Fruit fly (Drosophila melanogaster): ENCODE results near the gene CG32240.

Gene CG32240

DNA sequence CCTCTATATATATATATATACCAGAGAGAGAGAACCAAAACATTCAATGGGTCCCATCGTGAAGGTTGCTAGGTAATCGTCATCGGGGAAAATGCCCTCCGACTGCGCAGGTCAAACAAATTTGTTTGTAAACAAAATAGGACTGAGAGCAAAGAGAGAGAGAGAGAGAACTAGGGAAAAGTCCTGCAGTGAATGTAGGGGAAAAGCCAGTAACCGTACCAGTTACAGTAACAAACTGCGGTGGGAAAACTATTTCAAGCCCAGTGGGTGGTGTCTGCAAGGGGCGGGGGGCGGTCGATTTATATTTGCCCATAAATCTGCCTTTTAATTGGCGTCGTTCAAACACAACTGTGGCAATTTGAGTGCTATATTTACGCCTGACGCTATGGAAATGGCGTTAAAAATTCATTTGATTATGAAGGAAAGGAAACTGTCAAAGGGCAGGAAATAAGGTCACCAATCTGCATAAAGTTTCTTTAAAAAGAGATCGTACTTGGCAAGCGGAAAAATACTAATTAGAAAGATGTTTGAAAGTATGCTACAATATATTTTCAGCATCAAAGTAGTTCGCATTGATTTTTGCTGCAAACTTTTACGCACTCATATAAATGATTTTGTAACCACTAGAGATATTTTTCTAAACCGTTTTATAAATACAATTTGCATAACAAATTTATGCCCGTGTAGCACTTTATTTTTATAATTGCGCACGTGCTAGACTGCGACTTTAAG, 28.6 kb upstream of the CG32240 start:
- TF ChIP-seq Vsx2 (GFP tag; optimal IDR thresholded peaks at IDR 0.05; ENCODE audit: partially characterized antibody) (no peak), Hr83 (GFP tag; optimal IDR thresholded peaks at IDR 0.05; ENCODE audit: poor library complexity, severe bottlenecking) (no peak), pan (optimal IDR thresholded peaks at IDR 0.05) (no peak), h (GFP tag; optimal IDR thresholded peaks at IDR 0.05) (no peak), Sp1 (GFP tag; optimal IDR thresholded peaks at IDR 0.05) (no peak), Dfd (GFP tag; optimal IDR thresholded peaks at IDR 0.05) (no peak), Mio (GFP tag; optimal IDR thresholded peaks at IDR 0.05) (no peak), HLH106 (tag; optimal IDR thresholded peaks at IDR 0.05) (no peak), lola (GFP tag; optimal IDR thresholded peaks at IDR 0.05) (no peak), usp (GFP tag; optimal IDR thresholded peaks at IDR 0.05) (no peak), Abd-B (GFP tag; optimal IDR thresholded peaks at IDR 0.05) (no peak), CG32264 (GFP tag; optimal IDR thresholded peaks at IDR 0.05) (no peak), woc (GFP tag; optimal IDR thresholded peaks at IDR 0.05) (no peak), N (GFP tag; optimal IDR thresholded peaks at IDR 0.05) (no peak), foxo (GFP tag; optimal IDR thresholded peaks at IDR 0.05) (no peak), sage (GFP tag; optimal IDR thresholded peaks at IDR 0.05) (no peak), fru (GFP tag; optimal IDR thresholded peaks at IDR 0.05) (no peak), brk (GFP tag; optimal IDR thresholded peaks at IDR 0.05) (no peak), Dif (GFP tag; optimal IDR thresholded peaks at IDR 0.05; ENCODE audit: partially characterized antibody) (no peak)

DNA sequence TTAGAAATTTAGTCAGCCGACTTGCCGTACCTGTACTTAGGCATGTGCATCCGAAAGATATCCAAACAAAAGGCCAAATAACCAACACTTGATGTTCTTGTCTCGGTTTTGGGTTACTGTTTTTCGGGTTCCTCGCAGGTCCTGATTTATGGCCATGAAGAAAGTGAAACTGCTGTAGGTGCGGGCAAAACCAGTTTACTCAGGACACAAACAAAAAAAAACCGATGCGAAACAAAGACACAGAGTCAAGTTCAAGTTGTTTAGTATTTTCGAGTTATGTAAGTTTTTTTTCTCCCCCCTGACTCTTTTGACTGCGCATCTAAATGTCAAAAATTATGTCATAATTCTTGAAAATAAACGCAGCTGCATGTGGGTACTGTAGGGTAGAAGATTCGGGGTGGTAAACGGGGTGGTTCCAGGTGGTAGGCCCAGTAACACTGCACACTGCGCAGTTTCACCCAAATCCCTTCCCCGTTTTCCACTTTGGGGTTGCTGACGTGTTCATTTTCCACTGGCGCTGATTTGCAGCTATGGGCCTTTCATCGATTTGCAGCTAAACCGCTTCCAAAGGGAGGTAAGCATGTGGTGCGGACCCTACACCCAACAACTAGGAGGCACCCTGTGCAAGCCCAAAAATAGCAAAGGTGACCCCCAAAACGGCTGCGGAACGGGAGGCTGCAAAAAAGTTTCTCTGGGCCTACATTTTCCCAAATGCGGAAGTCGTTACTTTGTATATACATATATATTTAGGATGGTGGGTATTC, 27.9 kb upstream of the CG32240 start:
- TF ChIP-seq Vsx2 (GFP tag; optimal IDR thresholded peaks at IDR 0.05; ENCODE audit: partially characterized antibody): peak; percentile 47
- no peak for TF ChIP-seq pan (optimal IDR thresholded peaks at IDR 0.05)

DNA sequence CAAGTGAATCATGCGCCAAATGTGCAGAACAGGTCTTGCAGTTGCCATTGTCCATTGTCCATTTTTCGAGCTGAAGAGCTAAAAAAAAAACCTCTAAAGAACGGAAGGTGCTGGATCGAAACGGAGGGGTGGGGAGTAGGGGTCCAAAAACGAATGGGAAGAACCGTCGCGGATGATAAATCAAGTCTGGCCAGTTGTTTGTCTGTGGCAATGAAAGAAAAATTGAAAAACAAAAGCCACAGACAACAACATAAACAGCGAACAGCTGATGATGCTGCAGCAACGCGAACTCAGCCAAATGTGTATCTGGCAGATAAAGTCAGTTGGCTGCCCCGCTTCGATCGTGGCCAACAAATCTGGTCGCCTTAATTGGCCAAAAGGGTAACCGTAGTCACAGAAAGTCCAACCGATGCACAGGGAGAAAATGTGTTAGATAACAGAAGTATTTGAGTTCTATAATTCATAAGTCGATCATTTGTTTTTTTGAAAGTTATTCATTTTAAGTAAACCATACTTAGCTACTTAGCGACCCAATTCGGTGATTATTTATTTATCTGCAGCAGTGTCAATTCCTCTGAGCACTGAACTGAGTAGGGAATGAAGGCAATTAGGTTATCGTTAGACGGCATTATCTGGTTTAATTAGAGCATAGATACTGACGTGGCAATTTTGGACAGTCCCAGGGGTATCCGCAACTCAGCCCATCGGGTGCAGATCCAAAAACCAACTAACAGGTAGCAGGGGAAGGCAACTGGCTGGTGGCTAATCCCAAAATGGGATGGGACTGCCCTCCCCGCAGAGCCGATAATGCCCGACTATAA, 27.1 kb upstream of the CG32240 start:
- TF ChIP-seq N (GFP tag; optimal IDR thresholded peaks at IDR 0.05): no peak
- no peak for TF ChIP-seq HLH106 (tag; optimal IDR thresholded peaks at IDR 0.05)
- peak; percentile 36 for TF ChIP-seq fru (GFP tag; optimal IDR thresholded peaks at IDR 0.05)
- TF ChIP-seq Hr78 (GFP tag; optimal IDR thresholded peaks at IDR 0.05): no peak
- no peak for TF ChIP-seq Rel (GFP tag; optimal IDR thresholded peaks at IDR 0.05)
- TF ChIP-seq Rel (tag; optimal IDR thresholded peaks at IDR 0.05): peak; percentile 96
- no peak for TF ChIP-seq lola (GFP tag; optimal IDR thresholded peaks at IDR 0.05)
- TF ChIP-seq Mio (GFP tag; optimal IDR thresholded peaks at IDR 0.05): no peak
- peak; percentile 64 for TF ChIP-seq psq (GFP tag; optimal IDR thresholded peaks at IDR 0.05)
- peak in 1 of 2 experiments; percentile 38 for TF ChIP-seq foxo (GFP tag; optimal IDR thresholded peaks at IDR 0.05)
- TF ChIP-seq usp (GFP tag; optimal IDR thresholded peaks at IDR 0.05): no peak
- no peak for TF ChIP-seq Hr83 (GFP tag; optimal IDR thresholded peaks at IDR 0.05; ENCODE audit: poor library complexity, severe bottlenecking)
- TF ChIP-seq Hnf4 (GFP tag; optimal IDR thresholded peaks at IDR 0.05): no peak
- no peak for TF ChIP-seq pan (optimal IDR thresholded peaks at IDR 0.05)
- TF ChIP-seq Vsx2 (GFP tag; optimal IDR thresholded peaks at IDR 0.05; ENCODE audit: partially characterized antibody): peak; percentile 68
- TF ChIP-seq tai (GFP tag; optimal IDR thresholded peaks at IDR 0.05): no peak
- TF ChIP-seq rgr (GFP tag; optimal IDR thresholded peaks at IDR 0.05): no peak
- TF ChIP-seq jim (GFP tag; optimal IDR thresholded peaks at IDR 0.05): peak; percentile 81
- peak; percentile 8 for TF ChIP-seq h (GFP tag; optimal IDR thresholded peaks at IDR 0.05)
- TF ChIP-seq br (GFP tag; optimal IDR thresholded peaks at IDR 0.05): no peak
- TF ChIP-seq dsf (GFP tag; optimal IDR thresholded peaks at IDR 0.05; ENCODE audit: borderline replicate concordance): no peak
- TF ChIP-seq OdsH (GFP tag; optimal IDR thresholded peaks at IDR 0.05): no peak
- TF ChIP-seq woc (GFP tag; optimal IDR thresholded peaks at IDR 0.05): peak; percentile 28

DNA sequence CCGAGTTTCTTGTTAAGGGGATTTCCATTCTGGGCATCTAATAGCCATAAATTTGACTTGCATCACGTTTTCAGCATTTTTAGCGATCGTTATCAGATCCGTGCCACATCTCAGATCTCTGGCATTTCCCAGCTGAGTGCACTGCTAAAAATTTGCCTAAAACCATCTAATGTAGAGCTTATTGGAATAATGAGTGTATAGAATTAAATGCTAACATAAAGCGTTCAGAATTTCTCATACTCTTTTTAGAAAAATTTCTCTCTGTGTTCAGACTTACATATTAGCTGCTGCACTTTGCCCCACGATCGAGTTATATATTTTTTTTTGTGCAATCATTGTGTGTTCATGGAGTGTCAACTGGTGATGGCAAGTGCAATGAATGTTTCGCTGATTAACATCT, 26.3 kb upstream of the CG32240 start:
- TF ChIP-seq GATAd (GFP tag; optimal IDR thresholded peaks at IDR 0.05) (no peak), sage (GFP tag; optimal IDR thresholded peaks at IDR 0.05) (no peak), Abd-B (GFP tag; optimal IDR thresholded peaks at IDR 0.05) (no peak), rgr (GFP tag; optimal IDR thresholded peaks at IDR 0.05) (peak; percentile 40), dmrt93B (GFP tag; optimal IDR thresholded peaks at IDR 0.05) (no peak), brk (GFP tag; optimal IDR thresholded peaks at IDR 0.05) (no peak), Dif (GFP tag; optimal IDR thresholded peaks at IDR 0.05; ENCODE audit: partially characterized antibody) (no peak), tai (GFP tag; optimal IDR thresholded peaks at IDR 0.05) (peak; percentile 27), ey (GFP tag; optimal IDR thresholded peaks at IDR 0.05) (peak; percentile 21), Myc (optimal IDR thresholded peaks at IDR 0.05) (no peak), Hnf4 (GFP tag; optimal IDR thresholded peaks at IDR 0.05) (no peak), h (GFP tag; optimal IDR thresholded peaks at IDR 0.05) (peak; percentile 40), foxo (GFP tag; optimal IDR thresholded peaks at IDR 0.05) (peak in 1 of 2 experiments; percentile 39), br (GFP tag; optimal IDR thresholded peaks at IDR 0.05) (peak; percentile 21), HLH106 (tag; optimal IDR thresholded peaks at IDR 0.05) (peak; percentile 18), fru (GFP tag; optimal IDR thresholded peaks at IDR 0.05) (peak; percentile 15)
